Worm (Caenorhabditis elegans) whole organism, young adult: ENCODE data around the gene cest-6.

Experiments used
- B0019.2 ChIP-seq: fragments of 200-800 bp; sonication (Bioruptor generic); conservative IDR thresholded peaks from 2 replicates; pipeline ENCODE4 v1.3.6; 2022; ENCODE audit warnings: missing genetic modification reagents, missing genetic modification characterization, missing compliant biosample characterization
- B0261.1 ChIP-seq: sonication (generic microtip); optimal IDR thresholded peaks from 2 replicates; lab custom pipeline; 2016; ENCODE audit warnings: mild to moderate bottlenecking, missing genetic modification characterization, moderate library complexity, missing compliant biosample characterization
- C06A6.2 ChIP-seq: fragments of 200-800 bp; sonication (Bioruptor generic); conservative IDR thresholded peaks from 2 replicates; pipeline ENCODE4 v1.3.6; 2022; ENCODE audit warnings: missing genetic modification characterization, missing compliant biosample characterization
- C17E4.6 ChIP-seq: fragments of 200-800 bp; sonication (Bioruptor generic); IDR thresholded peaks from 2 replicates; pipeline ENCODE4 v1.3.6; 2022; ENCODE audit warnings: missing genetic modification reagents, missing genetic modification characterization, missing compliant biosample characterization
- D2030.7 ChIP-seq: fragments of 200-800 bp; sonication (Bioruptor generic); IDR thresholded peaks from 2 replicates; pipeline ENCODE4 v1.3.6; 2022; ENCODE audit warnings: missing genetic modification reagents, missing genetic modification characterization, missing compliant biosample characterization
- F22D6.2 ChIP-seq: sonication (generic microtip); optimal IDR thresholded peaks from 2 replicates; lab custom pipeline; 2016; ENCODE audit warnings: mild to moderate bottlenecking, missing genetic modification characterization, missing compliant biosample characterization
- F49E8.2 ChIP-seq: sonication (generic microtip); optimal IDR thresholded peaks from 3 replicates; lab custom pipeline; 2017; ENCODE audit warnings: missing genetic modification characterization, mild to moderate bottlenecking, missing compliant biosample characterization, antibody characterized with exemption, moderate library complexity; ENCODE audit not compliant: insufficient read depth
- F55B11.4 ChIP-seq: sonication (generic microtip); optimal IDR thresholded peaks from 2 replicates; lab custom pipeline; 2016; ENCODE audit warnings: missing compliant biosample characterization, missing genetic modification characterization, borderline replicate concordance; ENCODE audit not compliant: insufficient read depth
- T26A5.8 ChIP-seq: sonication (generic microtip); optimal IDR thresholded peaks from 2 replicates; lab custom pipeline; 2016; ENCODE audit warnings: missing genetic modification characterization, missing compliant biosample characterization
- Y53G8AR.9 ChIP-seq: fragments of 200-800 bp; sonication (Bioruptor generic); conservative IDR thresholded peaks from 2 replicates; pipeline ENCODE4 v1.3.6; 2022; ENCODE audit warnings: missing genetic modification reagents, missing genetic modification characterization, missing compliant biosample characterization
- Y56A3A.18 ChIP-seq: fragments of 200-800 bp; sonication (Bioruptor generic); IDR thresholded peaks from 2 replicates; pipeline ENCODE4 v1.3.6; 2022; ENCODE audit warnings: missing genetic modification reagents, missing genetic modification characterization, missing compliant biosample characterization
- ama-1 ChIP-seq, 3 experiments: fragments of 150-350 bp in 1 of 3; sonication (generic microtip) in 2 of 3; optimal IDR thresholded peaks; 2 replicates each; lab custom pipeline; 2014 to 2018; ENCODE audit warnings: missing biosample characterization in 2 of 3, missing genetic modification characterization in 2 of 3, missing genetic modification reagents in 2 of 3
- attf-5 ChIP-seq: fragments of 200-800 bp; sonication (Bioruptor generic); optimal IDR thresholded peaks from 2 replicates; lab custom pipeline; 2018; ENCODE audit warnings: mild to moderate bottlenecking, missing genetic modification characterization, missing compliant biosample characterization
- bed-2 ChIP-seq: fragments of 200-800 bp; sonication (Bioruptor generic); IDR thresholded peaks from 2 replicates; pipeline ENCODE4 v1.3.6; 2022; ENCODE audit warnings: missing genetic modification reagents, missing genetic modification characterization, missing compliant biosample characterization
- ccch-3 ChIP-seq: fragments of 200-800 bp; sonication (Bioruptor generic); optimal IDR thresholded peaks from 2 replicates; lab custom pipeline; 2018; ENCODE audit warnings: mild to moderate bottlenecking, missing genetic modification characterization, missing compliant biosample characterization
- ceh-58 ChIP-seq: fragments of 200-800 bp; sonication (Bioruptor generic); IDR thresholded peaks from 2 replicates; pipeline ENCODE4 v1.3.6; 2022; ENCODE audit warnings: missing genetic modification characterization, missing compliant biosample characterization
- ceh-91 ChIP-seq: fragments of 200-800 bp; sonication (Bioruptor generic); IDR thresholded peaks from 2 replicates; pipeline ENCODE4 v1.3.6; 2022; ENCODE audit warnings: missing genetic modification reagents, missing genetic modification characterization, missing compliant biosample characterization
- die-1 ChIP-seq: sonication (generic microtip); optimal IDR thresholded peaks from 2 replicates; lab custom pipeline; 2016; ENCODE audit warnings: missing genotype, mild to moderate bottlenecking, missing genetic modification characterization, missing compliant biosample characterization
- dpff-1 ChIP-seq: sonication (generic microtip); optimal IDR thresholded peaks from 2 replicates; lab custom pipeline; 2017; ENCODE audit warnings: mild to moderate bottlenecking, missing genetic modification characterization, missing compliant biosample characterization
- dpl-1 ChIP-seq: fragments of 150-350 bp; optimal IDR thresholded peaks from 2 replicates; lab custom pipeline; 2014; ENCODE audit warnings: missing biosample characterization, missing genetic modification reagents, missing genetic modification characterization
- fkh-3 ChIP-seq: sonication (generic microtip); optimal IDR thresholded peaks from 2 replicates; lab custom pipeline; 2016; ENCODE audit warnings: mild to moderate bottlenecking, missing genetic modification characterization, missing compliant biosample characterization
- hmg-20 ChIP-seq: fragments of 200-800 bp; sonication (Bioruptor generic); IDR thresholded peaks from 2 replicates; pipeline ENCODE4 v1.3.6; 2022; ENCODE audit warnings: missing genetic modification reagents, missing genetic modification characterization, missing compliant biosample characterization
- hsf-1 ChIP-seq: fragments of 200-800 bp; sonication (Bioruptor generic); IDR thresholded peaks from 2 replicates; pipeline ENCODE4 v1.3.6; 2022; ENCODE audit warnings: missing genetic modification reagents, missing genetic modification characterization, missing compliant biosample characterization
- let-607 ChIP-seq, 2 experiments: fragments of 200-800 bp in 1 of 2; sonication (Bioruptor generic) in 1 of 2; sonication (generic microtip) in 1 of 2; optimal IDR thresholded peaks; 2 replicates each; lab custom pipeline; 2016 to 2018; ENCODE audit warnings: mild to moderate bottlenecking in 2 of 2, missing compliant biosample characterization in 2 of 2, missing genetic modification characterization in 2 of 2, moderate library complexity in 2 of 2, missing genotype in 1 of 2
- lin-40 ChIP-seq: sonication (generic microtip); optimal IDR thresholded peaks from 2 replicates; lab custom pipeline; 2016; ENCODE audit warnings: missing genetic modification characterization, mild to moderate bottlenecking, missing compliant biosample characterization, missing genotype, missing genetic modification reagents
- lin-54 ChIP-seq: fragments of 200-800 bp; sonication (Bioruptor generic); optimal IDR thresholded peaks from 2 replicates; lab custom pipeline; 2018; ENCODE audit warnings: mild to moderate bottlenecking, missing genetic modification characterization, missing compliant biosample characterization
- madf-10 ChIP-seq: sonication (generic microtip); optimal IDR thresholded peaks from 2 replicates; lab custom pipeline; 2016; ENCODE audit warnings: mild to moderate bottlenecking, missing genetic modification characterization, missing compliant biosample characterization
- madf-6 ChIP-seq: fragments of 200-800 bp; sonication (Bioruptor generic); IDR thresholded peaks from 2 replicates; pipeline ENCODE4 v1.3.6; 2022; ENCODE audit warnings: missing genetic modification reagents, missing genetic modification characterization, missing compliant biosample characterization
- madf-8 ChIP-seq: fragments of 200-800 bp; sonication (Bioruptor generic); conservative IDR thresholded peaks from 2 replicates; pipeline ENCODE4 v1.3.6; 2022; ENCODE audit warnings: missing genetic modification reagents, missing genetic modification characterization, missing compliant biosample characterization
- nhr-120 ChIP-seq: fragments of 200-800 bp; sonication (Bioruptor generic); IDR thresholded peaks from 2 replicates; pipeline ENCODE4 v1.3.6; 2022; ENCODE audit warnings: missing genetic modification characterization, missing compliant biosample characterization
- nhr-27 ChIP-seq: fragments of 200-800 bp; sonication (Bioruptor generic); optimal IDR thresholded peaks from 2 replicates; lab custom pipeline; 2018; ENCODE audit warnings: mild to moderate bottlenecking, missing genetic modification characterization, moderate library complexity, missing compliant biosample characterization
- nhr-80 ChIP-seq: sonication (generic microtip); optimal IDR thresholded peaks from 2 replicates; lab custom pipeline; 2016; ENCODE audit warnings: missing genetic modification characterization, missing compliant biosample characterization
- nhr-90 ChIP-seq: sonication (generic microtip); optimal IDR thresholded peaks from 2 replicates; lab custom pipeline; 2016; ENCODE audit warnings: missing genotype, mild to moderate bottlenecking, missing genetic modification characterization, missing compliant biosample characterization
- rec-8 ChIP-seq, 2 experiments: sonication (generic microtip); optimal IDR thresholded peaks; 2 replicates each; lab custom pipeline; 2016; ENCODE audit warnings: mild to moderate bottlenecking in 2 of 2, missing genetic modification characterization in 2 of 2, missing genetic modification reagents in 2 of 2, missing genotype in 2 of 2, missing biosample characterization in 1 of 2, missing compliant biosample characterization in 1 of 2, moderate library complexity in 1 of 2
- repo-1 ChIP-seq: sonication (generic microtip); optimal IDR thresholded peaks from 2 replicates; lab custom pipeline; 2017; ENCODE audit warnings: mild to moderate bottlenecking, missing genetic modification characterization, missing compliant biosample characterization
- sdz-38 ChIP-seq: sonication (generic microtip); optimal IDR thresholded peaks from 2 replicates; lab custom pipeline; 2016; ENCODE audit warnings: missing genotype, missing genetic modification characterization, missing compliant biosample characterization
- sea-2 ChIP-seq: fragments of 200-800 bp; sonication (Bioruptor generic); IDR thresholded peaks from 2 replicates; pipeline ENCODE4 v1.3.6; 2022; ENCODE audit warnings: missing genetic modification characterization, missing compliant biosample characterization
- snpc-3.4 ChIP-seq: sonication (generic microtip); optimal IDR thresholded peaks from 2 replicates; lab custom pipeline; 2017; ENCODE audit warnings: missing genetic modification characterization, mild to moderate bottlenecking, missing compliant biosample characterization, antibody characterized with exemption, moderate library complexity, missing genotype, missing genetic modification reagents
- sptf-2 ChIP-seq: fragments of 200-800 bp; sonication (Bioruptor generic); optimal IDR thresholded peaks from 2 replicates; lab custom pipeline; 2018; ENCODE audit warnings: mild to moderate bottlenecking, missing genetic modification characterization, missing compliant biosample characterization
- tlf-1 ChIP-seq: fragments of 200-800 bp; sonication (Bioruptor generic); optimal IDR thresholded peaks from 2 replicates; lab custom pipeline; 2018; ENCODE audit warnings: mild to moderate bottlenecking, missing genetic modification characterization, missing compliant biosample characterization
- unc-130 ChIP-seq: sonication (generic microtip); optimal IDR thresholded peaks from 2 replicates; lab custom pipeline; 2016; ENCODE audit warnings: missing genetic modification reagents, missing genetic modification characterization, missing compliant biosample characterization
- unc-62 ChIP-seq: fragments of 150-350 bp; optimal IDR thresholded peaks from 2 replicates; lab custom pipeline; 2014; ENCODE audit warnings: missing biosample characterization, missing genetic modification reagents, missing genetic modification characterization
- xnd-1 ChIP-seq: sonication (generic microtip); optimal IDR thresholded peaks from 2 replicates; lab custom pipeline; 2016; ENCODE audit warnings: missing genotype, missing genetic modification reagents, missing genetic modification characterization, missing compliant biosample characterization
- ztf-18 ChIP-seq: sonication (generic microtip); optimal IDR thresholded peaks from 2 replicates; lab custom pipeline; 2016; ENCODE audit warnings: missing genotype, mild to moderate bottlenecking, missing genetic modification characterization, missing compliant biosample characterization
- ztf-6 ChIP-seq: fragments of 200-800 bp; sonication (Bioruptor generic); IDR thresholded peaks from 2 replicates; pipeline ENCODE4 v1.3.6; 2022; ENCODE audit warnings: missing genetic modification reagents, missing genetic modification characterization, missing compliant biosample characterization

The cest-6 gene

DNA sequence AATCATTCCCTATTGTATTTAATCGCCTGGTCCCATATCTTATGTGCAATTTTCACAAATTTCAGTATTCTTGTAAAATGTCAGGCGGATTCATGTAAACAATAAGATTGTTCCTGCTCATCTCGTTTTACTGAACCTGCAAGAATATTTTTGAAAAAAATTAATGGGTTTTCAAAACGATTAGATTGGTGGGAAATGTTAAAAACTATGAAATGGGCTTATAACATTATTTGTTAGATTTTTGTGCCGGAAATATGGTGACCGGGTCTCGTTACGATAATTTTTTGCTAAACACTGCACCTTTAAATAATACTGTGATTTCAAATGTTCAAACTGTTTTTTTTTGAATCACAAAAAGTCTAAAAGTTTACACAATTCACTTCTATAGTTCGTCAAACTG is 22.9 kb downstream of the cest-6 start (continued):
- TF ChIP-seq bed-2 (no peak), nhr-120 (GFP tag; lab: Robert Waterston, UW) (no peak), Y56A3A.18 (GFP tag; lab: Robert Waterston, UW) (0 out of 2 replicates have a peak, but pooled peaks have one; percentile 38), fkh-3 (no peak), ccch-3 (GFP tag; lab: Kevin White, UChicago) (no peak), sdz-38 (tag; lab: Kevin White, UChicago) (no peak), madf-8 (GFP tag; lab: Robert Waterston, UW) (peak; percentile 47), dpff-1 (no peak)

DNA sequence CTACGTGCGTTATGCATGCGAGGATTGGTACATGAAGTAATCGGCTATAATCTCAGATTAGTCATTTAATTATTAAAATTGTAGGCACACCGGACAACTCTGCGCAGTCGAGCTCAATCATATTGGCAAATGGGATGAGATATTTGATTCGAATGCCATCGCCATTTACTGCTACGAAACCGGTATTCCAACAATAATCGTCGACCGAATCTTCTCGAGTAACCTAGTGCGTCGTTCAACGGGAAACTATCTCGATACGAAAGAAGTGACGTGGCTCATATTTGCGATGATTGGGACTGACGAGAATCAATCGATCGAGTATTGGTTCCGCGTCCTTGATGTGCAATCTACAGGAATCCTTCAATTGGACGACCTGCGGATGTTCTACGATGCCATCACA is 23.7 kb downstream of the cest-6 start:
- TF ChIP-seq F22D6.2 (tag; lab: Kevin White, UChicago) (no peak), unc-130 (GFP tag; lab: Kevin White, UChicago) (no peak), nhr-90 (tag; lab: Kevin White, UChicago) (no peak), attf-5 (GFP tag; lab: Kevin White, UChicago) (no peak), bed-2 (no peak), madf-6 (GFP tag; lab: Robert Waterston, UW) (no peak), die-1 (no peak), madf-8 (GFP tag; lab: Robert Waterston, UW) (no peak), B0019.2 (no peak), ztf-6 (GFP tag; lab: Robert Waterston, UW) (no peak), lin-54 (GFP tag; lab: Kevin White, UChicago) (no peak), tlf-1 (GFP tag; lab: Kevin White, UChicago) (no peak), let-607 (tag; optimal IDR thresholded peaks at IDR 0.05; lab: Kevin White, UChicago) (no peak), madf-10 (tag; lab: Kevin White, UChicago) (no peak), Y53G8AR.9 (GFP tag; lab: Robert Waterston, UW) (no peak)

DNA sequence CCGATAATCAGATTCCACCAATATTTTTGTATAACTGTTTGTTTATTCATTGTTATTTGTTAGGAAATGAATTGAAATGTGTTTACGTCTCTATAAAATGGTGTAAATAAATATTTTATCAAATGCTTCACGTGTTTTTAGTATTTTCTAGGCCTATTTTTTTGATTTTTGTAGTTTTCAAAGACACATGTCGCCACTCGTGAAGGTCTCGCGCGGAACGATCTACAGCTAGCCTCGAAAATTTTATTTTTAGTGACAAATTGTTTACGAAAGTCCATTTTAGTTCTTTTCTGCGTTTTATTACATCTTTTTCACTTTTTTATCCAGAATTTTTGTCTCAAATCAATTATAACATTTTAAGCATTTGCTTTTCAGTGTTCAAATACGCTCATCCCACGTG is 24.7 kb downstream of the cest-6 start, which contains the start of gene T22D1.5:
T22D1.5 (plus strand) TSS at position 376 of the 400 bp plus-strand sequence.
- TF ChIP-seq T26A5.8 (tag; lab: Kevin White, UChicago) (no peak), snpc-3.4 (tag; lab: Kevin White, UChicago) (peak; percentile 82), C06A6.2 (GFP tag; lab: Robert Waterston, UW) (no peak), ceh-58 (GFP tag; lab: Robert Waterston, UW) (no peak), ztf-6 (GFP tag; lab: Robert Waterston, UW) (no peak), unc-62 (no peak), madf-6 (GFP tag; lab: Robert Waterston, UW) (peak; percentile 97), C17E4.6 (GFP tag; lab: Robert Waterston, UW) (0 out of 2 replicates have a peak, but pooled peaks have one; percentile 39), Y53G8AR.9 (GFP tag; lab: Robert Waterston, UW) (no peak), bed-2 (no peak), sptf-2 (GFP tag; lab: Kevin White, UChicago) (no peak), nhr-27 (tag; lab: Kevin White, UChicago) (no peak), lin-40 (tag; lab: Kevin White, UChicago) (no peak), nhr-80 (no peak), xnd-1 (peak; percentile 92), sea-2 (GFP tag; lab: Robert Waterston, UW) (no peak), hsf-1 (GFP tag; lab: Robert Waterston, UW) (no peak), ama-1 (optimal IDR thresholded peaks at IDR 0.05; lab: Kevin White, UChicago) (no peak), ama-1 (GFP tag; optimal IDR thresholded peaks at IDR 0.05; lab: Kevin White, UChicago) (no peak), hmg-20 (GFP tag; lab: Robert Waterston, UW) (no peak), D2030.7 (peak; percentile 86), repo-1 (tag; lab: Kevin White, UChicago) (no peak), dpl-1 (GFP tag; lab: Kevin White, UChicago) (peak; percentile 57), F55B11.4 (tag; lab: Kevin White, UChicago) (no peak), ztf-18 (tag; lab: Kevin White, UChicago) (no peak), sdz-38 (tag; lab: Kevin White, UChicago) (no peak), F49E8.2 (tag; lab: Kevin White, UChicago) (peak; percentile 9), nhr-120 (GFP tag; lab: Robert Waterston, UW) (no peak), madf-8 (GFP tag; lab: Robert Waterston, UW) (peak; percentile 95), ceh-91 (GFP tag; lab: Robert Waterston, UW) (peak; percentile 69), B0261.1 (tag; lab: Kevin White, UChicago) (no peak), rec-8 (tag; optimal IDR thresholded peaks at IDR 0.05; lab: Kevin White, UChicago) (no peak)
